Worm (Caenorhabditis elegans): ENCODE measurements around the gene bath-30.

ce11 chrII:3349820-3350291 is 3.7 kb upstream of the bath-30 start, which contains the start of gene F14D2.8:
- TF ChIP-seq cog-1 (tag; optimal IDR thresholded peaks at IDR 0.05) (no peak), klf-2 (GFP tag; conservative IDR thresholded peaks at IDR 0.05) (no peak), T22C8.4 (GFP tag; IDR thresholded peaks at IDR 0.05) (no peak), ztf-23 (GFP tag; IDR thresholded peaks at IDR 0.05) (no peak), med-1 (GFP tag; optimal IDR thresholded peaks at IDR 0.05; ENCODE audit: insufficient read depth) (no peak), tab-1 (GFP tag; IDR thresholded peaks at IDR 0.05) (no peak), flt-1 (GFP tag; IDR thresholded peaks at IDR 0.05) (no peak), ref-1 (GFP tag; conservative IDR thresholded peaks at IDR 0.05) (no peak), ztf-29 (GFP tag; IDR thresholded peaks at IDR 0.05) (no peak)

Measured in whole organism, midembryonic.